Fruit fly (Drosophila melanogaster) Kc167 (cell line): Measurements from ENCODE around the gene CG12237.

Experiments
- Myc ChIP-seq: fragments of >200 bp; optimal IDR thresholded peaks from 2 replicates; lab custom pipeline; 2017; ENCODE audit warnings: missing external identifiers
- Sin3A ChIP-seq: fragments of >200 bp; optimal IDR thresholded peaks from 2 replicates; lab custom pipeline; 2018; ENCODE audit warnings: missing external identifiers
- h ChIP-seq: fragments of >200 bp; optimal IDR thresholded peaks from 3 replicates; lab custom pipeline; 2018; ENCODE audit warnings: missing external identifiers
- insv ChIP-seq: fragments of >200 bp; optimal IDR thresholded peaks from 3 replicates; lab custom pipeline; 2018; ENCODE audit warnings: missing external identifiers
- psq ChIP-seq: fragments of >200 bp; optimal IDR thresholded peaks from 2 replicates; lab custom pipeline; 2017; ENCODE audit warnings: missing external identifiers
- ttk ChIP-seq: sonication (Bioruptor generic); optimal IDR thresholded peaks from 2 replicates; lab custom pipeline; 2017; ENCODE audit warnings: missing external identifiers

Gene CG12237

dm6 chrX:19642819-19643504 lies at the start of gene CG12237, which contains the start of gene Sec61gamma:
Gene CG12237, minus strand, starts transcription at chrX:19642869.
Gene Sec61gamma, plus strand, starts transcription at chrX:19643327.
- TF ChIP-seq ttk (no peak), h (no peak), Sin3A (lab: Kevin White, UChicago) (no peak), Myc (lab: Kevin White, UChicago) (no peak), psq (lab: Kevin White, UChicago) (no peak), insv (no peak)

- TF ChIP-seq psq (lab: Kevin White, UChicago) = no peak
- TF ChIP-seq Myc (lab: Kevin White, UChicago) = no peak
- no peak for TF ChIP-seq insv
- TF ChIP-seq h = no peak
- no peak for TF ChIP-seq Sin3A (lab: Kevin White, UChicago)
- TF ChIP-seq ttk = no peak
Observed at dm6 chrX:19690050-19690449, 47.4 kb upstream of the CG12237 start.

dm6 chrX:19688848-19689247 lies 46.2 kb upstream of the CG12237 start, which contains the start of gene CG14227:
Gene CG14227, minus strand, starts transcription at chrX:19688948.
- TF ChIP-seq h (no peak), psq (lab: Kevin White, UChicago) (no peak), Sin3A (lab: Kevin White, UChicago) (no peak), insv (no peak), Myc (lab: Kevin White, UChicago) (no peak), ttk (no peak)

dm6 chrX:19684048-19684447 lies 41.4 kb upstream of the CG12237 start:
- TF ChIP-seq h (no peak), psq (lab: Kevin White, UChicago) (no peak), insv (no peak), Myc (lab: Kevin White, UChicago) (no peak), ttk (no peak), Sin3A (lab: Kevin White, UChicago) (no peak)

- no peak for TF ChIP-seq Myc (lab: Kevin White, UChicago)
- TF ChIP-seq ttk = no peak
- TF ChIP-seq h = no peak
- no peak for TF ChIP-seq psq (lab: Kevin White, UChicago)
- no peak for TF ChIP-seq insv
- TF ChIP-seq Sin3A (lab: Kevin White, UChicago) = no peak
Observed at dm6 chrX:19683040-19683875, 40.6 kb upstream of the CG12237 start, which contains the start of the genes dome and Ubqn. Gene dome, minus strand, starts transcription at chrX:19683518. Gene Ubqn, plus strand, starts transcription at chrX:19683808.

- no peak for TF ChIP-seq Sin3A (lab: Kevin White, UChicago)
- no peak for TF ChIP-seq h
- no peak for TF ChIP-seq Myc (lab: Kevin White, UChicago)
- TF ChIP-seq insv = no peak
- no peak for TF ChIP-seq ttk
- no peak for TF ChIP-seq psq (lab: Kevin White, UChicago)
Observed at dm6 chrX:19679207-19679606, 36.5 kb upstream of the CG12237 start.

dm6 chrX:19675662-19676061 lies 33.0 kb upstream of the CG12237 start, which contains the start of gene et:
Gene et, minus strand, starts transcription at chrX:19675891.
- no peak for TF ChIP-seq h
- TF ChIP-seq psq (lab: Kevin White, UChicago) = no peak
- TF ChIP-seq Sin3A (lab: Kevin White, UChicago) = no peak
- no peak for TF ChIP-seq ttk
- no peak for TF ChIP-seq Myc (lab: Kevin White, UChicago)
- TF ChIP-seq insv = no peak

- no peak for TF ChIP-seq ttk
- TF ChIP-seq Myc (lab: Kevin White, UChicago) = no peak
- no peak for TF ChIP-seq Sin3A (lab: Kevin White, UChicago)
- TF ChIP-seq psq (lab: Kevin White, UChicago) = no peak
- no peak for TF ChIP-seq insv
- TF ChIP-seq h = no peak
Observed at dm6 chrX:19668405-19668804, 25.7 kb upstream of the CG12237 start.

- TF ChIP-seq h = no peak
- no peak for TF ChIP-seq ttk
- no peak for TF ChIP-seq Sin3A (lab: Kevin White, UChicago)
- TF ChIP-seq insv = no peak
- TF ChIP-seq psq (lab: Kevin White, UChicago) = no peak
- no peak for TF ChIP-seq Myc (lab: Kevin White, UChicago)
Observed at dm6 chrX:19667444-19668104, 24.9 kb upstream of the CG12237 start.

dm6 chrX:19666991-19667409 lies 24.3 kb upstream of the CG12237 start, which contains the start of gene Zw:
Gene Zw, plus strand, starts transcription at chrX:19667252.
- TF ChIP-seq Myc (lab: Kevin White, UChicago) = no peak

dm6 chrX:19665684-19666141 lies 23.0 kb upstream of the CG12237 start:
- no peak for TF ChIP-seq Myc (lab: Kevin White, UChicago)
- TF ChIP-seq Sin3A (lab: Kevin White, UChicago) = no peak
- TF ChIP-seq h = no peak
- no peak for TF ChIP-seq psq (lab: Kevin White, UChicago)
- TF ChIP-seq ttk = no peak
- TF ChIP-seq insv = no peak
